Worm (Caenorhabditis elegans): ENCODE data around the gene lips-12.

DNA sequence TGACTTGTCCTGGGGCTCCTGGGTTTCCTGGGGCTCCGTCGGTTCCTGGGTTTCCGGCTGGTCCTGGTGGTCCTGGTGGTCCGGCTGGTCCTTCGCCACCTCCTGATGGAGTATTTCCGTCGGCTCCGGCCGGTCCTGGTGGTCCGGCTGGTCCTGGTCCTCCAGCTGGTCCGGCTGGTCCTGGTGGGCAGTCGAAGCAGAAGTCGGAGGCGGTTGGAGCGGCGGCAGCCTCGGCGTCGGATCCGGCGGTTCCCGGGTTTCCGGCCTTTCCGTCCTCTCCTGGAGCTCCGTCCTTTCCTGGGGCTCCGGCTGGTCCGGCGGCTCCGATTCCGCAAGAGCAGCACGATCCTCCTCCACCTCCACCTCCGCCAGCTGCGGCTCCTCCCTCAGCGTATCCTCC lies 8.7 kb downstream of the lips-12 start:
- TF ChIP-seq T22C8.4 (GFP tag; IDR thresholded peaks at IDR 0.05) (no peak), ztf-23 (GFP tag; IDR thresholded peaks at IDR 0.05) (no peak), ztf-29 (GFP tag; IDR thresholded peaks at IDR 0.05) (no peak), flt-1 (GFP tag; IDR thresholded peaks at IDR 0.05) (no peak), ref-1 (GFP tag; conservative IDR thresholded peaks at IDR 0.05) (no peak), cog-1 (tag; optimal IDR thresholded peaks at IDR 0.05) (no peak), tab-1 (GFP tag; IDR thresholded peaks at IDR 0.05) (no peak), klf-2 (GFP tag; conservative IDR thresholded peaks at IDR 0.05) (no peak), med-1 (GFP tag; optimal IDR thresholded peaks at IDR 0.05; ENCODE audit: insufficient read depth) (no peak)

All from whole organism, midembryonic.